Worm (Caenorhabditis elegans) whole organism, L4 larva: Measurements from ENCODE around the gene arrd-8.
A peak's percentile ranks its signal among the peaks of the same experiment; 100 is the strongest.

Experiments used
- F26F4.8 ChIP-seq: fragments of 200-800 bp; sonication (Bioruptor generic); conservative IDR thresholded peaks from 2 replicates; pipeline ENCODE4 v1.3.6; 2022; ENCODE audit warnings: missing genetic modification characterization, missing compliant biosample characterization
- R02D3.7 ChIP-seq: fragments of 150-350 bp; sonication (generic microtip); optimal IDR thresholded peaks from 3 replicates; lab custom pipeline; 2014; ENCODE audit warnings: missing biosample characterization, missing genetic modification characterization
- T20F7.1 ChIP-seq: fragments of 200-800 bp; sonication (Bioruptor generic); optimal IDR thresholded peaks from 2 replicates; lab custom pipeline; 2018; ENCODE audit warnings: mild to moderate bottlenecking, missing genetic modification characterization, missing compliant biosample characterization
- T26A8.4 ChIP-seq: fragments of 200-800 bp; sonication (Bioruptor generic); IDR thresholded peaks from 2 replicates; pipeline ENCODE4 v1.3.6; 2022; ENCODE audit warnings: missing genetic modification characterization, missing compliant biosample characterization
- Y5F2A.4 ChIP-seq: fragments of 200-800 bp; sonication (Bioruptor generic); optimal IDR thresholded peaks from 2 replicates; lab custom pipeline; 2018; ENCODE audit warnings: mild to moderate bottlenecking, missing genetic modification characterization, missing compliant biosample characterization
- ZK546.5 ChIP-seq, 2 experiments: sonication (generic microtip); optimal IDR thresholded peaks; 2 replicates each; lab custom pipeline; 2017; ENCODE audit warnings: missing biosample characterization in 2 of 2, missing genetic modification characterization in 2 of 2
- aly-2 ChIP-seq: sonication (generic microtip); optimal IDR thresholded peaks from 2 replicates; lab custom pipeline; 2018; ENCODE audit warnings: missing biosample characterization, missing genetic modification characterization
- ama-1 ChIP-seq: fragments of 150-350 bp; optimal IDR thresholded peaks from 2 replicates; lab custom pipeline; 2014; ENCODE audit warnings: inconsistent platforms, mixed read lengths
- attf-4 ChIP-seq: sonication (generic microtip); optimal IDR thresholded peaks from 3 replicates; lab custom pipeline; 2017; ENCODE audit warnings: missing biosample characterization, missing genetic modification characterization
- ceh-44 ChIP-seq: fragments of 200-800 bp; sonication (Bioruptor generic); IDR thresholded peaks from 2 replicates; pipeline ENCODE4 v1.3.6; 2022; ENCODE audit warnings: missing genetic modification reagents, missing genetic modification characterization, missing compliant biosample characterization
- ceh-62 ChIP-seq: sonication (generic microtip); optimal IDR thresholded peaks from 2 replicates; lab custom pipeline; 2017; ENCODE audit warnings: missing biosample characterization, missing genetic modification characterization
- ceh-82 ChIP-seq: sonication (generic microtip); optimal IDR thresholded peaks from 2 replicates; lab custom pipeline; 2017; ENCODE audit warnings: missing biosample characterization, missing genetic modification characterization
- ctbp-1 ChIP-seq: fragments of 200-800 bp; sonication (Bioruptor generic); IDR thresholded peaks from 2 replicates; pipeline ENCODE4 v1.3.6; 2022; ENCODE audit warnings: missing genetic modification reagents, missing genetic modification characterization, missing compliant biosample characterization
- dpl-1 ChIP-seq: fragments of 150-350 bp; optimal IDR thresholded peaks from 2 replicates; lab custom pipeline; 2014; ENCODE audit warnings: missing biosample characterization, missing genetic modification reagents, missing genetic modification characterization
- dve-1 ChIP-seq: sonication (generic microtip); optimal IDR thresholded peaks from 2 replicates; lab custom pipeline; 2017; ENCODE audit warnings: antibody characterized with exemption, mild to moderate bottlenecking, missing genetic modification characterization, missing compliant biosample characterization; ENCODE audit not compliant: insufficient read depth
- egl-43 ChIP-seq: fragments of 200-800 bp; sonication (Bioruptor generic); IDR thresholded peaks from 2 replicates; pipeline ENCODE4 v1.3.6; 2022; ENCODE audit warnings: missing genetic modification reagents, missing genetic modification characterization, missing compliant biosample characterization
- gei-8 ChIP-seq: fragments of 200-800 bp; sonication (Bioruptor generic); optimal IDR thresholded peaks from 2 replicates; lab custom pipeline; 2018; ENCODE audit warnings: mild to moderate bottlenecking, missing genetic modification characterization, missing compliant biosample characterization
- hif-1 ChIP-seq, 2 experiments: sonication (generic microtip); optimal IDR thresholded peaks; 2 replicates each; lab custom pipeline; 2016 to 2017; ENCODE audit warnings: missing compliant biosample characterization in 2 of 2, missing genetic modification characterization in 2 of 2, missing genetic modification reagents in 2 of 2, missing genotype in 2 of 2, mild to moderate bottlenecking in 1 of 2
- hlh-30 ChIP-seq: sonication (generic microtip); optimal IDR thresholded peaks from 2 replicates; lab custom pipeline; 2017; ENCODE audit warnings: antibody characterized with exemption, mild to moderate bottlenecking, missing genetic modification characterization, missing compliant biosample characterization; ENCODE audit not compliant: insufficient read depth
- hmg-1.1 ChIP-seq: fragments of 200-800 bp; sonication (Bioruptor generic); IDR thresholded peaks from 2 replicates; pipeline ENCODE4 v1.3.6; 2022; ENCODE audit warnings: missing genetic modification reagents, missing genetic modification characterization, missing compliant biosample characterization
- jun-1 ChIP-seq: fragments of 150-350 bp; optimal IDR thresholded peaks from 2 replicates; lab custom pipeline; 2014; ENCODE audit warnings: missing biosample characterization, missing genetic modification reagents, missing genetic modification characterization
- lim-7 ChIP-seq: fragments of 200-800 bp; sonication (Bioruptor generic); IDR thresholded peaks from 2 replicates; pipeline ENCODE4 v1.3.6; 2022; ENCODE audit warnings: missing genetic modification characterization, missing compliant biosample characterization
- lin-13 ChIP-seq: fragments of 150-350 bp; optimal IDR thresholded peaks from 2 replicates; lab custom pipeline; 2014; ENCODE audit warnings: missing biosample characterization, missing genetic modification reagents, missing genetic modification characterization
- lin-15B ChIP-seq: fragments of 150-350 bp; sonication (generic microtip); optimal IDR thresholded peaks from 3 replicates; lab custom pipeline; 2014; ENCODE audit warnings: missing biosample characterization, missing genetic modification characterization
- lin-29 ChIP-seq: fragments of 200-800 bp; sonication (Bioruptor generic); IDR thresholded peaks from 2 replicates; pipeline ENCODE4 v1.3.6; 2022; ENCODE audit warnings: missing genetic modification reagents, missing genetic modification characterization, missing compliant biosample characterization
- lin-38 ChIP-seq: fragments of 200-800 bp; sonication (Bioruptor generic); IDR thresholded peaks from 2 replicates; pipeline ENCODE4 v1.3.6; 2022; ENCODE audit warnings: missing genetic modification reagents, missing genetic modification characterization, missing compliant biosample characterization
- lin-39 ChIP-seq: fragments of 150-350 bp; optimal IDR thresholded peaks from 2 replicates; lab custom pipeline; 2014; ENCODE audit warnings: missing biosample characterization, missing genetic modification reagents, missing genetic modification characterization
- lir-3 ChIP-seq: sonication (generic microtip); optimal IDR thresholded peaks from 2 replicates; lab custom pipeline; 2016; ENCODE audit warnings: mild to moderate bottlenecking, missing genetic modification characterization, missing compliant biosample characterization
- lsy-2 ChIP-seq, 2 experiments: fragments of 150-350 bp in 1 of 2; sonication (generic microtip) in 1 of 2; optimal IDR thresholded peaks; 2 replicates each; lab custom pipeline; 2014 to 2017; ENCODE audit warnings: missing biosample characterization in 2 of 2, missing genetic modification characterization in 2 of 2
- mdl-1 ChIP-seq, 2 experiments: fragments of 150-350 bp in 1 of 2; sonication (generic microtip) in 1 of 2; optimal IDR thresholded peaks; 2 replicates each; lab custom pipeline; 2014 to 2017; ENCODE audit warnings: missing biosample characterization in 2 of 2, missing genetic modification characterization in 2 of 2
- mxl-2 ChIP-seq: fragments of 200-800 bp; sonication (Bioruptor generic); conservative IDR thresholded peaks from 2 replicates; pipeline ENCODE4 v1.3.6; 2022; ENCODE audit warnings: missing genetic modification reagents, missing genetic modification characterization, missing compliant biosample characterization
- nhr-10 ChIP-seq: fragments of 150-350 bp; optimal IDR thresholded peaks from 2 replicates; lab custom pipeline; 2014; ENCODE audit warnings: missing biosample characterization, missing genetic modification characterization
- nhr-102 ChIP-seq: sonication (generic microtip); optimal IDR thresholded peaks from 2 replicates; lab custom pipeline; 2016; ENCODE audit warnings: mild to moderate bottlenecking, missing genetic modification characterization, moderate library complexity, missing compliant biosample characterization
- nhr-11 ChIP-seq: fragments of 150-350 bp; optimal IDR thresholded peaks from 2 replicates; lab custom pipeline; 2014; ENCODE audit warnings: missing biosample characterization, missing genetic modification characterization
- nhr-111 ChIP-seq: fragments of 200-800 bp; sonication (Bioruptor generic); optimal IDR thresholded peaks from 2 replicates; lab custom pipeline; 2018; ENCODE audit warnings: mild to moderate bottlenecking, missing genetic modification characterization, missing compliant biosample characterization
- nhr-25 ChIP-seq: sonication (generic microtip); optimal IDR thresholded peaks from 2 replicates; lab custom pipeline; 2017; ENCODE audit warnings: missing genetic modification characterization, mild to moderate bottlenecking, missing compliant biosample characterization, antibody characterized with exemption, moderate library complexity, borderline replicate concordance; ENCODE audit not compliant: insufficient read depth
- nhr-6 ChIP-seq: fragments of 150-350 bp; optimal IDR thresholded peaks from 2 replicates; lab custom pipeline; 2014; ENCODE audit warnings: missing biosample characterization, missing genetic modification characterization
- nhr-77 ChIP-seq: fragments of 150-350 bp; optimal IDR thresholded peaks from 2 replicates; lab custom pipeline; 2014; ENCODE audit warnings: missing biosample characterization, missing genetic modification characterization
- pha-4 ChIP-seq, 2 experiments: fragments of 150-350 bp in 1 of 2; fragments of 200-800 bp in 1 of 2; sonication (Bioruptor generic) in 1 of 2; IDR thresholded peaks in 1 of 2; optimal IDR thresholded peaks in 1 of 2; 2 replicates each; pipeline versions ENCODE4 v1.3.6 to Lab custom; 2014 to 2022; ENCODE audit warnings: missing genetic modification characterization in 2 of 2, missing genetic modification reagents in 2 of 2, missing biosample characterization in 1 of 2, missing compliant biosample characterization in 1 of 2
- php-3 ChIP-seq: fragments of 200-800 bp; sonication (Bioruptor generic); IDR thresholded peaks from 2 replicates; pipeline ENCODE4 v1.3.6; 2022; ENCODE audit warnings: missing genetic modification reagents, missing genetic modification characterization, missing compliant biosample characterization
- pqm-1 ChIP-seq: sonication (generic microtip); optimal IDR thresholded peaks from 2 replicates; lab custom pipeline; 2017; ENCODE audit warnings: missing biosample characterization, missing genetic modification characterization
- rbr-2 ChIP-seq: sonication (generic microtip); optimal IDR thresholded peaks from 2 replicates; lab custom pipeline; 2016; ENCODE audit warnings: missing genotype, missing genetic modification characterization, missing compliant biosample characterization
- set-16 ChIP-seq: fragments of 200-800 bp; sonication (Bioruptor generic); IDR thresholded peaks from 2 replicates; pipeline ENCODE4 v1.3.6; 2022; ENCODE audit warnings: missing genetic modification reagents, missing genetic modification characterization, missing compliant biosample characterization
- spr-1 ChIP-seq: sonication (generic microtip); optimal IDR thresholded peaks from 2 replicates; lab custom pipeline; 2016; ENCODE audit warnings: mild to moderate bottlenecking, missing genetic modification characterization, missing compliant biosample characterization
- tra-1 ChIP-seq: fragments of 200-800 bp; sonication (Bioruptor generic); IDR thresholded peaks from 2 replicates; pipeline ENCODE4 v1.3.6; 2022; ENCODE audit warnings: missing genetic modification reagents, missing genetic modification characterization, missing compliant biosample characterization
- unc-130 ChIP-seq: sonication (generic microtip); optimal IDR thresholded peaks from 2 replicates; lab custom pipeline; 2016; ENCODE audit warnings: missing genetic modification reagents, missing genetic modification characterization, missing compliant biosample characterization
- zag-1 ChIP-seq: fragments of 150-350 bp; optimal IDR thresholded peaks from 2 replicates; lab custom pipeline; 2014; ENCODE audit warnings: missing biosample characterization, missing genetic modification characterization
- zfp-2 ChIP-seq: sonication (generic microtip); optimal IDR thresholded peaks from 2 replicates; lab custom pipeline; 2016; ENCODE audit warnings: mild to moderate bottlenecking, missing genetic modification characterization, missing compliant biosample characterization
- zfp-3 ChIP-seq: fragments of 200-800 bp; sonication (Bioruptor generic); conservative IDR thresholded peaks from 2 replicates; pipeline ENCODE4 v1.3.6; 2022; ENCODE audit warnings: missing genetic modification reagents, missing genetic modification characterization, missing compliant biosample characterization
- zip-11 ChIP-seq: fragments of 200-800 bp; sonication (Bioruptor generic); IDR thresholded peaks from 2 replicates; pipeline ENCODE4 v1.3.6; 2022; ENCODE audit warnings: missing genetic modification characterization, missing compliant biosample characterization
- ztf-7 ChIP-seq: fragments of 150-350 bp; optimal IDR thresholded peaks from 2 replicates; lab custom pipeline; 2014; ENCODE audit warnings: missing biosample characterization, missing genetic modification characterization

Gene arrd-8

DNA sequence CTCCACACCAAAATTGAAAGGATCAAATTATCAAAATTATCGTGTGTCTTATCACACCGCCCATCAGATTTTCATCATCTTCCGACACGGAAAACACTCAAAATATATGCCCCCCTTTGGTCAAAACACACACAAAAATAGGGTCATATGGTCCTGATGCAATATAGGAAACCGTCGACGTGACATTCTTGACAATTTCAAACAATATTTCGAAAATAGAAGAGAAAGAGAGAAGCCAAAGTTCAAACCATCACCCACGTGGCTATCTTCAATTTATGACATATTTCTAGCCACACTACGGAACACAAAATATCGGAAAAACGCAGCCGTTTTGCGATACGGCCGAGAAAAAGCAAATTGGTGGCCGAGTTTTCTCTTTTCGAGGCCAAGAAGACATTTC lies 14.3 kb upstream of the arrd-8 start (continued):
- TF ChIP-seq nhr-6 (tag; lab: Kevin White, UChicago) (peak; percentile 26), T20F7.1 (GFP tag; lab: Kevin White, UChicago) (no peak), spr-1 (no peak), lin-29 (no peak), nhr-11 (no peak), F26F4.8 (no peak), T26A8.4 (GFP tag; lab: Robert Waterston, UW) (no peak), zip-11 (GFP tag; lab: Robert Waterston, UW) (no peak), lir-3 (no peak), attf-4 (tag; lab: Kevin White, UChicago) (no peak), nhr-25 (tag; lab: Kevin White, UChicago) (peak; percentile 27)

- no peak for TF ChIP-seq rbr-2 (tag; lab: Kevin White, UChicago)
- TF ChIP-seq hif-1 (tag; optimal IDR thresholded peaks at IDR 0.05; lab: Kevin White, UChicago): no peak
- TF ChIP-seq hlh-30 (tag; lab: Kevin White, UChicago): peak; percentile 81
- no peak for TF ChIP-seq lin-15B (tag; lab: Kevin White, UChicago)
- no peak for TF ChIP-seq lim-7 (GFP tag; lab: Robert Waterston, UW)
- 0 out of 2 replicates have a peak, but pooled peaks have one; percentile 25 for TF ChIP-seq tra-1 (GFP tag; lab: Robert Waterston, UW)
- TF ChIP-seq lin-38 (GFP tag; lab: Robert Waterston, UW): no peak
- no peak for TF ChIP-seq php-3 (GFP tag; lab: Robert Waterston, UW)
- no peak for TF ChIP-seq lin-39 (tag; lab: Kevin White, UChicago)
- peak in 1 of 2 experiments; percentile 78 for TF ChIP-seq mdl-1 (tag; optimal IDR thresholded peaks at IDR 0.05; lab: Kevin White, UChicago)
- TF ChIP-seq nhr-102 (tag; lab: Kevin White, UChicago): no peak
- peak; percentile 36 for TF ChIP-seq dve-1 (tag; lab: Kevin White, UChicago)
- TF ChIP-seq ceh-44 (GFP tag; lab: Robert Waterston, UW): no peak
- no peak for TF ChIP-seq mxl-2 (GFP tag; lab: Robert Waterston, UW)
- no peak for TF ChIP-seq ceh-62 (tag; lab: Kevin White, UChicago)
- TF ChIP-seq pha-4 (GFP tag; IDR thresholded peaks at IDR 0.05; lab: Robert Waterston, UW): no peak
- TF ChIP-seq pha-4 (tag; optimal IDR thresholded peaks at IDR 0.05; lab: Kevin White, UChicago): no peak
- TF ChIP-seq zfp-3 (GFP tag; lab: Robert Waterston, UW): no peak
- peak in 1 of 2 experiments; percentile 1 for TF ChIP-seq lsy-2 (tag; optimal IDR thresholded peaks at IDR 0.05; lab: Kevin White, UChicago)
- TF ChIP-seq R02D3.7 (tag; lab: Kevin White, UChicago): no peak
- TF ChIP-seq ama-1 (lab: Kevin White, UChicago): no peak
- no peak for TF ChIP-seq ctbp-1 (GFP tag; lab: Robert Waterston, UW)
- TF ChIP-seq unc-130 (GFP tag; lab: Kevin White, UChicago): no peak
- TF ChIP-seq dpl-1 (GFP tag; lab: Kevin White, UChicago): no peak
- TF ChIP-seq lin-13 (GFP tag; lab: Kevin White, UChicago): no peak
- peak; percentile 4 for TF ChIP-seq nhr-77 (tag; lab: Kevin White, UChicago)
- TF ChIP-seq nhr-111 (GFP tag; lab: Kevin White, UChicago): no peak
- no peak for TF ChIP-seq ZK546.5 (tag; optimal IDR thresholded peaks at IDR 0.05; lab: Kevin White, UChicago)
- TF ChIP-seq gei-8 (GFP tag; lab: Kevin White, UChicago): no peak
- TF ChIP-seq attf-4 (tag; lab: Kevin White, UChicago): no peak
- no peak for TF ChIP-seq hmg-1.1 (GFP tag; lab: Robert Waterston, UW)
- TF ChIP-seq zag-1 (tag; lab: Kevin White, UChicago): no peak
- TF ChIP-seq aly-2 (tag; lab: Kevin White, UChicago): no peak
- no peak for TF ChIP-seq pqm-1 (tag; lab: Kevin White, UChicago)
- TF ChIP-seq Y5F2A.4 (GFP tag; lab: Kevin White, UChicago): no peak
- TF ChIP-seq nhr-10 (tag; lab: Kevin White, UChicago): no peak
- no peak for TF ChIP-seq jun-1 (tag; lab: Kevin White, UChicago)
- TF ChIP-seq set-16 (GFP tag; lab: Robert Waterston, UW): no peak
- no peak for TF ChIP-seq zfp-2 (tag; lab: Kevin White, UChicago)
- no peak for TF ChIP-seq ceh-82 (tag; lab: Kevin White, UChicago)
- TF ChIP-seq egl-43 (GFP tag; lab: Robert Waterston, UW): no peak
- TF ChIP-seq ztf-7 (tag; lab: Kevin White, UChicago): no peak
- TF ChIP-seq F26F4.8: no peak
Measured at ce11 chrII:12051601-12052000, 13.3 kb upstream of the arrd-8 start.
